Worm (Caenorhabditis elegans): ENCODE data around the gene D1054.18.
A peak's percentile ranks its signal among the peaks of the same experiment; 100 is the strongest.

ce11 chrV:10807862-10808327 is 6.9 kb upstream of the D1054.18 start, which contains the start of gene plrg-1:
- TF ChIP-seq pha-4 (tag; optimal IDR thresholded peaks at IDR 0.05) (peak; percentile 95), unc-39 (tag; optimal IDR thresholded peaks at IDR 0.05) (peak; percentile 49), lin-13 (tag; optimal IDR thresholded peaks at IDR 0.05) (peak; percentile 89)

Measured in whole organism, mixed stage, embryonic.